Worm (Caenorhabditis elegans) whole organism, L4 larva: ENCODE measurements around the gene srlf-3.

ENCODE experiments used
- T20F7.1 ChIP-seq: fragments of 200-800 bp; sonication (Bioruptor generic); optimal IDR thresholded peaks from 2 replicates; lab custom pipeline; 2018; ENCODE audit warnings: mild to moderate bottlenecking, missing genetic modification characterization, missing compliant biosample characterization
- Y75B8A.6 ChIP-seq: fragments of 200-800 bp; sonication (Bioruptor generic); IDR thresholded peaks from 2 replicates; pipeline ENCODE4 v1.3.6; 2022; ENCODE audit warnings: missing genetic modification reagents, missing genetic modification characterization, missing compliant biosample characterization
- aha-1 ChIP-seq: fragments of 150-350 bp; peaks from one replicate; lab custom pipeline; 2014; ENCODE audit warnings: missing biosample characterization, missing genetic modification characterization
- aly-2 ChIP-seq: sonication (generic microtip); optimal IDR thresholded peaks from 2 replicates; lab custom pipeline; 2018; ENCODE audit warnings: missing biosample characterization, missing genetic modification characterization
- arid-1 ChIP-seq: fragments of 200-800 bp; sonication (Bioruptor generic); conservative IDR thresholded peaks from 2 replicates; pipeline ENCODE4 v1.3.6; 2022; ENCODE audit warnings: missing genetic modification reagents, missing genetic modification characterization, missing compliant biosample characterization
- ceh-20 ChIP-seq: fragments of 200-800 bp; sonication (Bioruptor generic); IDR thresholded peaks from 2 replicates; pipeline ENCODE4 v1.3.6; 2022; ENCODE audit warnings: missing genetic modification reagents, missing genetic modification characterization, missing compliant biosample characterization
- ceh-32 ChIP-seq: sonication (generic microtip); optimal IDR thresholded peaks from 2 replicates; lab custom pipeline; 2016; ENCODE audit warnings: mild to moderate bottlenecking, missing genetic modification characterization, missing compliant biosample characterization; ENCODE audit not compliant: poor library complexity
- ceh-62 ChIP-seq: sonication (generic microtip); optimal IDR thresholded peaks from 2 replicates; lab custom pipeline; 2017; ENCODE audit warnings: missing biosample characterization, missing genetic modification characterization
- cey-2 ChIP-seq: sonication (generic microtip); optimal IDR thresholded peaks from 3 replicates; lab custom pipeline; 2017; ENCODE audit warnings: missing genetic modification characterization, mild to moderate bottlenecking, missing compliant biosample characterization, antibody characterized with exemption, borderline replicate concordance; ENCODE audit not compliant: insufficient read depth
- ctbp-1 ChIP-seq: fragments of 200-800 bp; sonication (Bioruptor generic); IDR thresholded peaks from 2 replicates; pipeline ENCODE4 v1.3.6; 2022; ENCODE audit warnings: missing genetic modification reagents, missing genetic modification characterization, missing compliant biosample characterization
- daf-19 ChIP-seq: fragments of 200-800 bp; sonication (Bioruptor generic); conservative IDR thresholded peaks from 2 replicates; pipeline ENCODE4 v1.3.6; 2022; ENCODE audit warnings: missing genetic modification characterization, missing compliant biosample characterization
- dmd-6 ChIP-seq: fragments of 200-800 bp; sonication (Bioruptor generic); IDR thresholded peaks from 2 replicates; pipeline ENCODE4 v1.3.6; 2022; ENCODE audit warnings: missing genetic modification reagents, missing genetic modification characterization, missing compliant biosample characterization
- dmd-8 ChIP-seq: fragments of 200-800 bp; sonication (Bioruptor generic); IDR thresholded peaks from 2 replicates; pipeline ENCODE4 v1.3.6; 2022; ENCODE audit warnings: missing genetic modification characterization, missing compliant biosample characterization
- dve-1 ChIP-seq: sonication (generic microtip); optimal IDR thresholded peaks from 2 replicates; lab custom pipeline; 2017; ENCODE audit warnings: antibody characterized with exemption, mild to moderate bottlenecking, missing genetic modification characterization, missing compliant biosample characterization; ENCODE audit not compliant: insufficient read depth
- egl-43 ChIP-seq: fragments of 200-800 bp; sonication (Bioruptor generic); IDR thresholded peaks from 2 replicates; pipeline ENCODE4 v1.3.6; 2022; ENCODE audit warnings: missing genetic modification reagents, missing genetic modification characterization, missing compliant biosample characterization
- fkh-10 ChIP-seq: fragments of 150-350 bp; optimal IDR thresholded peaks from 2 replicates; lab custom pipeline; 2014; ENCODE audit warnings: missing biosample characterization, missing genetic modification reagents, missing genetic modification characterization
- fos-1 ChIP-seq: fragments of 150-350 bp; optimal IDR thresholded peaks from 2 replicates; lab custom pipeline; 2014; ENCODE audit warnings: missing biosample characterization, missing genetic modification characterization
- hlh-11 ChIP-seq: fragments of 200-800 bp; sonication (Bioruptor generic); optimal IDR thresholded peaks from 2 replicates; lab custom pipeline; 2018; ENCODE audit warnings: mild to moderate bottlenecking, missing genetic modification characterization, missing compliant biosample characterization
- hlh-30 ChIP-seq: sonication (generic microtip); optimal IDR thresholded peaks from 2 replicates; lab custom pipeline; 2017; ENCODE audit warnings: antibody characterized with exemption, mild to moderate bottlenecking, missing genetic modification characterization, missing compliant biosample characterization; ENCODE audit not compliant: insufficient read depth
- hmg-1.1 ChIP-seq: fragments of 200-800 bp; sonication (Bioruptor generic); IDR thresholded peaks from 2 replicates; pipeline ENCODE4 v1.3.6; 2022; ENCODE audit warnings: missing genetic modification reagents, missing genetic modification characterization, missing compliant biosample characterization
- jun-1 ChIP-seq: fragments of 150-350 bp; optimal IDR thresholded peaks from 2 replicates; lab custom pipeline; 2014; ENCODE audit warnings: missing biosample characterization, missing genetic modification reagents, missing genetic modification characterization
- lim-7 ChIP-seq: fragments of 200-800 bp; sonication (Bioruptor generic); IDR thresholded peaks from 2 replicates; pipeline ENCODE4 v1.3.6; 2022; ENCODE audit warnings: missing genetic modification characterization, missing compliant biosample characterization
- lin-13 ChIP-seq: fragments of 150-350 bp; optimal IDR thresholded peaks from 2 replicates; lab custom pipeline; 2014; ENCODE audit warnings: missing biosample characterization, missing genetic modification reagents, missing genetic modification characterization
- lin-29 ChIP-seq: fragments of 200-800 bp; sonication (Bioruptor generic); IDR thresholded peaks from 2 replicates; pipeline ENCODE4 v1.3.6; 2022; ENCODE audit warnings: missing genetic modification reagents, missing genetic modification characterization, missing compliant biosample characterization
- lsy-2 ChIP-seq, 2 experiments: fragments of 150-350 bp in 1 of 2; sonication (generic microtip) in 1 of 2; optimal IDR thresholded peaks; 2 replicates each; lab custom pipeline; 2014 to 2017; ENCODE audit warnings: missing biosample characterization in 2 of 2, missing genetic modification characterization in 2 of 2
- madf-5 ChIP-seq, 2 experiments: fragments of 200-800 bp; sonication (Bioruptor generic); IDR thresholded peaks; 2 replicates each; pipeline ENCODE4 v1.3.6; 2022; ENCODE audit warnings: missing compliant biosample characterization in 2 of 2, missing genetic modification characterization in 2 of 2
- mdl-1 ChIP-seq, 2 experiments: fragments of 150-350 bp in 1 of 2; sonication (generic microtip) in 1 of 2; optimal IDR thresholded peaks; 2 replicates each; lab custom pipeline; 2014 to 2017; ENCODE audit warnings: missing biosample characterization in 2 of 2, missing genetic modification characterization in 2 of 2
- mep-1 ChIP-seq: fragments of 150-350 bp; sonication (generic microtip); optimal IDR thresholded peaks from 3 replicates; lab custom pipeline; 2014; ENCODE audit warnings: missing biosample characterization, missing genetic modification characterization
- mes-2 ChIP-seq: sonication (generic microtip); optimal IDR thresholded peaks from 2 replicates; lab custom pipeline; 2016; ENCODE audit warnings: missing genotype, mild to moderate bottlenecking, missing genetic modification characterization, missing compliant biosample characterization; ENCODE audit not compliant: poor library complexity, severe bottlenecking
- nhr-42 ChIP-seq: fragments of 200-800 bp; sonication (Bioruptor generic); IDR thresholded peaks from 2 replicates; pipeline ENCODE4 v1.3.6; 2022; ENCODE audit warnings: missing genetic modification characterization, missing compliant biosample characterization
- nhr-48 ChIP-seq: sonication (generic microtip); optimal IDR thresholded peaks from 2 replicates; lab custom pipeline; 2016; ENCODE audit warnings: mild to moderate bottlenecking, missing genetic modification characterization, missing compliant biosample characterization
- nhr-77 ChIP-seq: fragments of 150-350 bp; optimal IDR thresholded peaks from 2 replicates; lab custom pipeline; 2014; ENCODE audit warnings: missing biosample characterization, missing genetic modification characterization
- php-3 ChIP-seq: fragments of 200-800 bp; sonication (Bioruptor generic); IDR thresholded peaks from 2 replicates; pipeline ENCODE4 v1.3.6; 2022; ENCODE audit warnings: missing genetic modification reagents, missing genetic modification characterization, missing compliant biosample characterization
- pqm-1 ChIP-seq: sonication (generic microtip); optimal IDR thresholded peaks from 2 replicates; lab custom pipeline; 2017; ENCODE audit warnings: missing biosample characterization, missing genetic modification characterization
- rbr-2 ChIP-seq: sonication (generic microtip); optimal IDR thresholded peaks from 2 replicates; lab custom pipeline; 2016; ENCODE audit warnings: missing genotype, missing genetic modification characterization, missing compliant biosample characterization
- saeg-2 ChIP-seq: fragments of 200-800 bp; sonication (Bioruptor generic); IDR thresholded peaks from 2 replicates; pipeline ENCODE4 v1.3.6; 2022; ENCODE audit warnings: missing genetic modification reagents, missing genetic modification characterization, missing compliant biosample characterization
- sdz-12 ChIP-seq: fragments of 200-800 bp; sonication (Bioruptor generic); optimal IDR thresholded peaks from 2 replicates; lab custom pipeline; 2018; ENCODE audit warnings: mild to moderate bottlenecking, missing genetic modification characterization, missing compliant biosample characterization
- set-16 ChIP-seq: fragments of 200-800 bp; sonication (Bioruptor generic); IDR thresholded peaks from 2 replicates; pipeline ENCODE4 v1.3.6; 2022; ENCODE audit warnings: missing genetic modification reagents, missing genetic modification characterization, missing compliant biosample characterization
- skn-1 ChIP-seq: fragments of 150-350 bp; optimal IDR thresholded peaks from 2 replicates; lab custom pipeline; 2014; ENCODE audit warnings: missing biosample characterization, missing genetic modification characterization
- spr-1 ChIP-seq: sonication (generic microtip); optimal IDR thresholded peaks from 2 replicates; lab custom pipeline; 2016; ENCODE audit warnings: mild to moderate bottlenecking, missing genetic modification characterization, missing compliant biosample characterization
- tag-97 ChIP-seq: fragments of 200-800 bp; sonication (Bioruptor generic); IDR thresholded peaks from 2 replicates; pipeline ENCODE4 v1.3.6; 2022; ENCODE audit warnings: missing genetic modification characterization, missing compliant biosample characterization
- unc-39 ChIP-seq: sonication (generic microtip); optimal IDR thresholded peaks from 2 replicates; lab custom pipeline; 2017; ENCODE audit warnings: missing biosample characterization, missing genetic modification characterization
- unc-62 ChIP-seq, 3 experiments: fragments of 150-350 bp in 1 of 3; sonication (generic microtip); optimal IDR thresholded peaks in 2 of 3; peaks in 1 of 3; 1 replicate in 1 of 3; 2 replicates in 2 of 3; lab custom pipeline; 2014 to 2017; ENCODE audit warnings: missing biosample characterization in 3 of 3, missing genetic modification characterization in 3 of 3, missing genetic modification reagents in 3 of 3, missing genotype in 1 of 3
- vab-7 ChIP-seq: fragments of 200-800 bp; sonication (Bioruptor generic); IDR thresholded peaks from 2 replicates; pipeline ENCODE4 v1.3.6; 2022; ENCODE audit warnings: missing genetic modification reagents, missing genetic modification characterization, missing compliant biosample characterization
- zfp-3 ChIP-seq: fragments of 200-800 bp; sonication (Bioruptor generic); conservative IDR thresholded peaks from 2 replicates; pipeline ENCODE4 v1.3.6; 2022; ENCODE audit warnings: missing genetic modification reagents, missing genetic modification characterization, missing compliant biosample characterization
- zip-2 ChIP-seq: fragments of 150-350 bp; optimal IDR thresholded peaks from 2 replicates; lab custom pipeline; 2014; ENCODE audit warnings: missing biosample characterization, missing genetic modification characterization
- ztf-7 ChIP-seq: fragments of 150-350 bp; optimal IDR thresholded peaks from 2 replicates; lab custom pipeline; 2014; ENCODE audit warnings: missing biosample characterization, missing genetic modification characterization

srlf-3 gene

ce11 chrIV:8473756-8474155 lies 13.5 kb upstream of the srlf-3 start, which contains the start of gene C28C12.11:
C28C12.11 (plus strand) TSS chrIV:8474056.
- TF ChIP-seq aha-1 (tag; lab: Kevin White, UChicago) (peak; percentile 4), unc-62 (GFP tag; optimal IDR thresholded peaks at IDR 0.05 in 1 of 2; lab: Kevin White, UChicago) (peak in 1 of 2 experiments; percentile 70), unc-62 (tag; optimal IDR thresholded peaks at IDR 0.05; lab: Kevin White, UChicago) (no peak), ceh-32 (tag; lab: Kevin White, UChicago) (no peak)
- TF ChIP-seq, all 104 proteins: peak for 2

DNA sequence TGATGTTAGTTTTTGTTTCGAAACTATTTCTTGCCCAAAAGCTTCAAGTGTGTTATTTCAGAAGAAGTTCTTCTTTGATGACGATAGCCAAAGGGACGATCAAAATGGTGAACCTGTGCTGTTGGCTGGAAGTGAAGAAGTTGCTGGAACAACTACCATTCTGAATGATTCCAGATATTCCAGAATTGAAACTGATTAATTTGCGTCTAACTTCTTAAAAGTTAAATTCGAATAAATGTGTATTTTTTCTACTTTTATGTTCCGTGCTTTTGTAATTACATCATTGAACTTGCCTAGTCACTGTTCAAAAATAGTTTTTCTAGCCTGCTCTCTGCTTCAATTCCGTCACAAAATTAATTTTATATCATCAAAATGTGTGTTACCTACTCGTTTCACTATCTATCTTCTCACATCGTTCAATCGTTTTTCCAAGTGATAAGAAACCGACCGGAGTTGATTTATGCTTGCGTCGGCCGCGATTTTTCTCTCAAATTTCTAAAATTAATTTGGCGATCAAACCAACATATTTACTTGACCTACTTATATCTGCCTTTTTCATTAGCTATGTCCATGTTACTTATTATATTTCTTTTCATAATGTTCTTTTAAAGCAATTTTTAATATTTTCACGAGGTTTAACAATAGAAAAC lies 12.1 kb upstream of the srlf-3 start:
- TF ChIP-seq cey-2 (tag; lab: Kevin White, UChicago) (no peak), dve-1 (tag; lab: Kevin White, UChicago) (no peak), daf-19 (GFP tag; lab: Robert Waterston, UW) (no peak), ceh-62 (no peak), zfp-3 (GFP tag; lab: Robert Waterston, UW) (no peak), pqm-1 (tag; lab: Kevin White, UChicago) (peak; percentile 76), lim-7 (GFP tag; lab: Robert Waterston, UW) (no peak), nhr-77 (tag; lab: Kevin White, UChicago) (peak; percentile 26), unc-39 (tag; lab: Kevin White, UChicago) (no peak), mep-1 (tag; lab: Kevin White, UChicago) (no peak), nhr-42 (GFP tag; lab: Robert Waterston, UW) (no peak), egl-43 (no peak), ceh-20 (GFP tag; lab: Robert Waterston, UW) (no peak), hmg-1.1 (no peak), tag-97 (GFP tag; lab: Robert Waterston, UW) (no peak), lin-13 (no peak), set-16 (no peak), nhr-48 (tag; lab: Kevin White, UChicago) (no peak), hlh-30 (tag; lab: Kevin White, UChicago) (no peak), vab-7 (GFP tag; lab: Robert Waterston, UW) (no peak), unc-62 (GFP tag; optimal IDR thresholded peaks at IDR 0.05 in 1 of 2; lab: Kevin White, UChicago) (peak in 1 of 2 experiments; percentile 96), unc-62 (tag; optimal IDR thresholded peaks at IDR 0.05; lab: Kevin White, UChicago) (no peak), T20F7.1 (GFP tag; lab: Kevin White, UChicago) (no peak), lin-29 (GFP tag; lab: Robert Waterston, UW) (no peak), rbr-2 (tag; lab: Kevin White, UChicago) (no peak), fkh-10 (GFP tag; lab: Kevin White, UChicago) (no peak), lsy-2 (tag; optimal IDR thresholded peaks at IDR 0.05; lab: Kevin White, UChicago) (no peak), hlh-11 (peak; percentile 47), arid-1 (GFP tag; lab: Robert Waterston, UW) (no peak), mdl-1 (tag; optimal IDR thresholded peaks at IDR 0.05; lab: Kevin White, UChicago) (peak in 1 of 2 experiments; percentile 44), spr-1 (tag; lab: Kevin White, UChicago) (no peak), fos-1 (tag; lab: Kevin White, UChicago) (no peak), ctbp-1 (no peak), sdz-12 (no peak), Y75B8A.6 (GFP tag; lab: Robert Waterston, UW) (no peak), mes-2 (no peak), skn-1 (tag; lab: Kevin White, UChicago) (no peak), dmd-6 (GFP tag; lab: Robert Waterston, UW) (peak; percentile 57; the same call in 1 of the 2 replicates), dmd-8 (GFP tag; lab: Robert Waterston, UW) (no peak), aly-2 (tag; lab: Kevin White, UChicago) (no peak), jun-1 (tag; lab: Kevin White, UChicago) (no peak), saeg-2 (GFP tag; lab: Robert Waterston, UW) (no peak), ztf-7 (tag; lab: Kevin White, UChicago) (no peak), zip-2 (tag; lab: Kevin White, UChicago) (no peak), madf-5 (GFP tag; IDR thresholded peaks at IDR 0.05; lab: Robert Waterston, UW) (no peak), php-3 (GFP tag; lab: Robert Waterston, UW) (peak; percentile 73)
